Worm (Caenorhabditis elegans): ENCODE data around the gene sulp-7.

DNA sequence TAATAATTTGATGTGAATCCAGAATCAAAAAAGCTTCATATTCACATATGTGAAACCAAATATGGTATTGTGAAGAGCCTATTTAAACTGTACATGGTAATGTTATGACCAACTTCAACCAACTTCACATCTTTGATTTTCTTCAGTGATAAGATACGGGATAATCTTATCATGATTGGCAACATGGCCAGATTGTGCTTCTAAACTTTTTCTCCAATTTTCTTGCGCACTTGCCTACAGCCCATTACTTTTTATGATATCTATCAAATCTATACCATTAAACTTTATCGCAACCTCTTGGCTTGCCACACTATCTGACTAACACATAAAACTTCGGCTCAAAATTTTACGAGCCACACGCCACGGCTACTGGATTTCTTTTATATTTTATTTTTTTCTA is 48.1 kb upstream of the sulp-7 start:
- TF ChIP-seq med-1 (GFP tag; optimal IDR thresholded peaks at IDR 0.05; ENCODE audit: insufficient read depth) (no peak), klf-2 (GFP tag; conservative IDR thresholded peaks at IDR 0.05) (no peak), T22C8.4 (GFP tag; IDR thresholded peaks at IDR 0.05) (no peak), cog-1 (tag; optimal IDR thresholded peaks at IDR 0.05) (no peak), ref-1 (GFP tag; conservative IDR thresholded peaks at IDR 0.05) (no peak), flt-1 (GFP tag; IDR thresholded peaks at IDR 0.05) (no peak), ztf-23 (GFP tag; IDR thresholded peaks at IDR 0.05) (no peak)
